Worm (Caenorhabditis elegans) whole organism, L1 larva: ENCODE data around the gene str-57.

Experiments
- C04F5.9 ChIP-seq: sonication (generic microtip); optimal IDR thresholded peaks from 2 replicates; lab custom pipeline; 2016; ENCODE audit warnings: missing genetic modification characterization, missing compliant biosample characterization
- Y116A8C.19 ChIP-seq: sonication (generic microtip); optimal IDR thresholded peaks from 2 replicates; lab custom pipeline; 2016; ENCODE audit warnings: missing compliant biosample characterization, missing genetic modification characterization, borderline replicate concordance
- aha-1 ChIP-seq: fragments of 150-350 bp; optimal IDR thresholded peaks from 2 replicates; lab custom pipeline; 2014; ENCODE audit warnings: missing biosample characterization, missing genetic modification characterization
- alr-1 ChIP-seq: fragments of 200-800 bp; sonication (Bioruptor generic); optimal IDR thresholded peaks from 2 replicates; lab custom pipeline; 2018; ENCODE audit warnings: borderline replicate concordance, mild to moderate bottlenecking, missing genetic modification characterization, missing compliant biosample characterization
- blmp-1 ChIP-seq: fragments of 150-350 bp; optimal IDR thresholded peaks from 2 replicates; lab custom pipeline; 2014; ENCODE audit warnings: missing biosample characterization, missing genetic modification characterization
- ceh-82 ChIP-seq, 3 experiments: fragments of 150-350 bp in 1 of 3; sonication (generic microtip) in 2 of 3; optimal IDR thresholded peaks; 2 replicates each; lab custom pipeline; 2014 to 2017; ENCODE audit warnings: missing biosample characterization in 3 of 3, missing genetic modification characterization in 3 of 3
- ceh-88 ChIP-seq: fragments of 200-800 bp; sonication (Bioruptor generic); IDR thresholded peaks from 2 replicates; pipeline ENCODE4 v1.3.6; 2022; ENCODE audit warnings: missing genetic modification characterization, missing compliant biosample characterization
- ceh-90 ChIP-seq: sonication (generic microtip); optimal IDR thresholded peaks from 2 replicates; lab custom pipeline; 2016; ENCODE audit warnings: missing genetic modification characterization, missing compliant biosample characterization
- ces-1 ChIP-seq: fragments of 150-350 bp; optimal IDR thresholded peaks from 2 replicates; lab custom pipeline; 2014; ENCODE audit warnings: missing biosample characterization, missing genetic modification reagents, missing genetic modification characterization
- efl-1 ChIP-seq, 4 experiments: fragments of 150-350 bp; optimal IDR thresholded peaks in 3 of 4; peaks in 1 of 4; 1 replicate in 1 of 4; 2 replicates in 3 of 4; lab custom pipeline; 2014; ENCODE audit warnings: missing biosample characterization in 2 of 4, missing genetic modification characterization in 2 of 4, missing genetic modification reagents in 2 of 4
- egl-13 ChIP-seq: sonication (generic microtip); optimal IDR thresholded peaks from 2 replicates; lab custom pipeline; 2016; ENCODE audit warnings: missing genotype, missing genetic modification reagents, missing genetic modification characterization, missing compliant biosample characterization
- ets-5 ChIP-seq: fragments of 200-800 bp; sonication (Bioruptor generic); IDR thresholded peaks from 2 replicates; pipeline ENCODE4 v1.3.6; 2022; ENCODE audit warnings: missing genetic modification characterization, missing compliant biosample characterization
- fkh-10 ChIP-seq: sonication (generic microtip); optimal IDR thresholded peaks from 2 replicates; lab custom pipeline; 2017; ENCODE audit warnings: missing biosample characterization, missing genetic modification reagents, missing genetic modification characterization
- fkh-4 ChIP-seq: sonication (generic microtip); optimal IDR thresholded peaks from 2 replicates; lab custom pipeline; 2016; ENCODE audit warnings: missing compliant biosample characterization, missing genetic modification characterization, borderline replicate concordance
- fos-1 ChIP-seq: fragments of 150-350 bp; optimal IDR thresholded peaks from 2 replicates; lab custom pipeline; 2014; ENCODE audit warnings: missing biosample characterization, missing genetic modification characterization
- grh-1 ChIP-seq: fragments of 200-800 bp; sonication (Bioruptor generic); IDR thresholded peaks from 2 replicates; pipeline ENCODE4 v1.3.6; 2022; ENCODE audit warnings: missing genetic modification reagents, missing genetic modification characterization, missing compliant biosample characterization
- hlh-17 ChIP-seq: fragments of 200-800 bp; sonication (Bioruptor generic); optimal IDR thresholded peaks from 2 replicates; lab custom pipeline; 2018; ENCODE audit warnings: missing genetic modification characterization, mild to moderate bottlenecking, missing compliant biosample characterization, moderate library complexity, borderline replicate concordance
- hpl-2 ChIP-seq: fragments of 150-350 bp; optimal IDR thresholded peaks from 2 replicates; lab custom pipeline; 2014; ENCODE audit warnings: missing biosample characterization, missing genetic modification reagents, missing genetic modification characterization
- lin-15B ChIP-seq: fragments of 150-350 bp; sonication (generic microtip); optimal IDR thresholded peaks from 3 replicates; lab custom pipeline; 2014; ENCODE audit warnings: missing biosample characterization, missing genetic modification characterization
- lin-35 ChIP-seq, 2 experiments: fragments of 150-350 bp; optimal IDR thresholded peaks; 2 replicates each; lab custom pipeline; 2014; ENCODE audit warnings: missing biosample characterization in 2 of 2, missing genetic modification characterization in 2 of 2, missing genetic modification reagents in 2 of 2
- lin-39 ChIP-seq: fragments of 150-350 bp; optimal IDR thresholded peaks from 2 replicates; lab custom pipeline; 2014; ENCODE audit warnings: missing biosample characterization, missing genetic modification reagents, missing genetic modification characterization
- lsy-2 ChIP-seq, 2 experiments: fragments of 150-350 bp; optimal IDR thresholded peaks; 2 replicates each; lab custom pipeline; 2014; ENCODE audit warnings: missing biosample characterization in 2 of 2, missing genetic modification characterization in 2 of 2
- mab-9 ChIP-seq: fragments of 200-800 bp; sonication (Bioruptor generic); IDR thresholded peaks from 2 replicates; pipeline ENCODE4 v1.3.6; 2022; ENCODE audit warnings: missing genetic modification reagents, missing genetic modification characterization, missing compliant biosample characterization
- mef-2 ChIP-seq: fragments of 150-350 bp; optimal IDR thresholded peaks from 2 replicates; lab custom pipeline; 2014; ENCODE audit warnings: missing biosample characterization, missing genetic modification characterization
- nhr-11 ChIP-seq: fragments of 150-350 bp; optimal IDR thresholded peaks from 2 replicates; lab custom pipeline; 2014; ENCODE audit warnings: missing biosample characterization, missing genetic modification characterization
- nhr-12 ChIP-seq: sonication (generic microtip); optimal IDR thresholded peaks from 2 replicates; lab custom pipeline; 2017; ENCODE audit warnings: missing biosample characterization, missing genetic modification characterization
- nhr-237 ChIP-seq: fragments of 150-350 bp; optimal IDR thresholded peaks from 2 replicates; lab custom pipeline; 2014; ENCODE audit warnings: missing biosample characterization, missing genetic modification characterization
- nhr-28 ChIP-seq: fragments of 150-350 bp; optimal IDR thresholded peaks from 2 replicates; lab custom pipeline; 2014; ENCODE audit warnings: missing biosample characterization, missing genetic modification characterization
- nhr-77 ChIP-seq: fragments of 150-350 bp; optimal IDR thresholded peaks from 2 replicates; lab custom pipeline; 2014; ENCODE audit warnings: missing biosample characterization, missing genetic modification characterization
- nhr-85 ChIP-seq: sonication (generic microtip); peaks from one replicate; lab custom pipeline; 2016; ENCODE audit warnings: missing genetic modification characterization, inconsistent platforms, missing compliant biosample characterization
- pag-3 ChIP-seq: sonication (generic microtip); optimal IDR thresholded peaks from 2 replicates; lab custom pipeline; 2017; ENCODE audit warnings: missing genetic modification characterization, mild to moderate bottlenecking, missing compliant biosample characterization, antibody characterized with exemption, borderline replicate concordance; ENCODE audit not compliant: insufficient read depth
- pqm-1 ChIP-seq: sonication (generic microtip); optimal IDR thresholded peaks from 3 replicates; lab custom pipeline; 2017; ENCODE audit warnings: missing biosample characterization, missing genetic modification characterization
- skn-1 ChIP-seq: fragments of 150-350 bp; optimal IDR thresholded peaks from 2 replicates; lab custom pipeline; 2014; ENCODE audit warnings: missing biosample characterization, missing genetic modification characterization
- tbx-2 ChIP-seq: sonication (generic microtip); optimal IDR thresholded peaks from 2 replicates; lab custom pipeline; 2016; ENCODE audit warnings: missing genetic modification characterization, missing compliant biosample characterization
- unc-130 ChIP-seq: fragments of 150-350 bp; optimal IDR thresholded peaks from 2 replicates; lab custom pipeline; 2017; ENCODE audit warnings: missing biosample characterization, missing genetic modification characterization, inconsistent platforms
- unc-30 ChIP-seq: sonication (generic microtip); optimal IDR thresholded peaks from 2 replicates; lab custom pipeline; 2017; ENCODE audit warnings: missing biosample characterization, missing genetic modification characterization
- unc-86 ChIP-seq: sonication (generic microtip); optimal IDR thresholded peaks from 2 replicates; lab custom pipeline; 2016; ENCODE audit warnings: missing genetic modification characterization, missing compliant biosample characterization
- unc-98 ChIP-seq: fragments of 200-800 bp; sonication (Bioruptor generic); IDR thresholded peaks from 2 replicates; pipeline ENCODE4 v1.3.6; 2022; ENCODE audit warnings: missing genetic modification characterization, missing compliant biosample characterization
- vab-15 ChIP-seq: sonication (generic microtip); optimal IDR thresholded peaks from 2 replicates; lab custom pipeline; 2017; ENCODE audit warnings: missing genotype, mild to moderate bottlenecking, missing genetic modification characterization, missing compliant biosample characterization
- xbp-1 ChIP-seq: sonication (generic microtip); optimal IDR thresholded peaks from 2 replicates; lab custom pipeline; 2016; ENCODE audit warnings: missing genetic modification characterization, missing compliant biosample characterization
- zag-1 ChIP-seq: fragments of 150-350 bp; optimal IDR thresholded peaks from 2 replicates; lab custom pipeline; 2014; ENCODE audit warnings: missing biosample characterization, missing genetic modification characterization

The str-57 gene

DNA sequence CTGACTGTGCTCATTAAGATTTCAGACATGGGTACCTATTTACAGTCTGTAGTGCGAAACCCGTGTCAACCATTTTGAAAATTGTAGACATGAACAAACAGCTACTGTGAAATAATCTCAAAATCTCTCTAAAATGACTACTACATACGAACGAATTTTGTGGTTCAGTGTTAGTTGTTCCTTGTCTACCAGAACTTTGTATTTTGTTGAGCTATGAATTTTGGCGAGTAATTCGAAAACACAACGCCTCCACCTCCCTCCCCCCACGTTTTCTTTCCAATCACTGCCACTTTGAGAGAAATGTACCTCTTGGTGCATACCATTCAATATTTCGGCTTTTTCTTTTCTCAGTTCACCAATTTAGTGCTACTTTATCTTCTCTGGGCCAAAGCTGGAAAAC, 22.2 kb downstream of the str-57 start, which contains the start of gene T06C12.11:
T06C12.11 (plus strand) TSS at position 301 of the 400 bp plus-strand sequence.
- TF ChIP-seq unc-98 (GFP tag; lab: Robert Waterston, UW) (no peak), C04F5.9 (tag; lab: Kevin White, UChicago) (no peak), nhr-237 (tag; lab: Kevin White, UChicago) (no peak), nhr-28 (no peak), egl-13 (no peak), ceh-90 (tag; lab: Kevin White, UChicago) (no peak), ets-5 (GFP tag; lab: Robert Waterston, UW) (no peak), unc-86 (tag; lab: Kevin White, UChicago) (no peak), lin-15B (tag; lab: Kevin White, UChicago) (no peak), unc-130 (tag; lab: Kevin White, UChicago) (no peak), efl-1 (optimal IDR thresholded peaks at IDR 0.05; lab: Kevin White, UChicago) (no peak), efl-1 (GFP tag; optimal IDR thresholded peaks at IDR 0.05 in 1 of 2; lab: Kevin White, UChicago) (no peak), ceh-88 (GFP tag; lab: Robert Waterston, UW) (no peak), nhr-77 (tag; lab: Kevin White, UChicago) (no peak), tbx-2 (no peak), zag-1 (tag; lab: Kevin White, UChicago) (no peak), vab-15 (no peak), fkh-10 (GFP tag; lab: Kevin White, UChicago) (no peak), lsy-2 (tag; optimal IDR thresholded peaks at IDR 0.05; lab: Kevin White, UChicago) (no peak), grh-1 (GFP tag; lab: Robert Waterston, UW) (no peak), pag-3 (tag; lab: Kevin White, UChicago) (no peak)

DNA sequence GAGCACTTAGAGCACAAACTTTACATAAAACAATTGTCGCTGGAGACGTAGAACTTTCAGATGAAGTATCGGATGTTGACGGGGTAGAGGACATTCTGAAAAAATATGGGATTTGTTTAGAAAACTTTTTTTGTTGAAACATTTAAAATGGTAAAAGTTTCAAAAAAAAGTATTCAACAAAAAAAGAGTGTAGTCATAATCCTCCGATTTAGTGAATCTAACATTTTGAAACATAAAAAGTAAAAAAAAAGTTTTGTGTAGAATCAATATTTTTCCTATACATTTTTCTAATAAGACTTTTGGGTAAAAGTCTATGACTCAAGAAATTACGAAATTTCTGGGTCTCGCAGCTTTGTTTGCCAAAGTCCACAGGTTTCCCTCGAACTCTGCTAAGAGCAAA, 26.2 kb downstream of the str-57 start, which contains the start of gene nhr-213:
nhr-213 (minus strand) TSS at position 101 of the 400 bp plus-strand sequence.
- TF ChIP-seq ceh-90 (tag; lab: Kevin White, UChicago) (no peak), xbp-1 (tag; lab: Kevin White, UChicago) (no peak)

DNA sequence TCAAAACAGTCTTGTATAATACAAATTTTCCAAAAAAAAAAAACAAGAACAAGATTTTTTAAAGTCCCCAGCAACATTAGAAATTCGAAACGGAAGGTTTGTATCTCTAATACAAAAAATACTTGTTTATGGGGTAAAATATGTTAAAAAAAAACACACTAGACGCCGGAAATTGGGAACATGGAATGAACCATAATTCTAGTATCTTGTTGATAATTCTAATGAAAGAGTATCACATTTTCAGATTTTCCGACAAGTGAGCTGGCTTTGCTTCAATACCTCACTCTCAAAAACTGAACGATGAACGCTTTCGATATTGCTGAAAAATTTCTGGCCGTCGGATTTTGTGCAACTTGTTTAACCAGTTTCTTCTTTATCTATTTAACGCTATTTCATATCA, 27.2 kb downstream of the str-57 start, which contains the start of gene str-60:
str-60 (plus strand) TSS at position 301 of the 400 bp plus-strand sequence.
- TF ChIP-seq nhr-11 (no peak), pqm-1 (tag; lab: Kevin White, UChicago) (no peak), nhr-85 (tag; lab: Kevin White, UChicago) (no peak), hpl-2 (GFP tag; lab: Kevin White, UChicago) (no peak), fkh-4 (tag; lab: Kevin White, UChicago) (no peak), nhr-12 (tag; lab: Kevin White, UChicago) (no peak), nhr-28 (no peak), Y116A8C.19 (tag; lab: Kevin White, UChicago) (no peak), nhr-77 (tag; lab: Kevin White, UChicago) (no peak), unc-30 (tag; lab: Kevin White, UChicago) (no peak), mab-9 (GFP tag; lab: Robert Waterston, UW) (no peak), ceh-90 (tag; lab: Kevin White, UChicago) (no peak), vab-15 (no peak), ceh-82 (tag; optimal IDR thresholded peaks at IDR 0.05; lab: Kevin White, UChicago) (no peak), ceh-88 (GFP tag; lab: Robert Waterston, UW) (no peak), ces-1 (GFP tag; lab: Kevin White, UChicago) (no peak), grh-1 (GFP tag; lab: Robert Waterston, UW) (no peak), fos-1 (no peak), xbp-1 (tag; lab: Kevin White, UChicago) (no peak), unc-98 (GFP tag; lab: Robert Waterston, UW) (no peak)

DNA sequence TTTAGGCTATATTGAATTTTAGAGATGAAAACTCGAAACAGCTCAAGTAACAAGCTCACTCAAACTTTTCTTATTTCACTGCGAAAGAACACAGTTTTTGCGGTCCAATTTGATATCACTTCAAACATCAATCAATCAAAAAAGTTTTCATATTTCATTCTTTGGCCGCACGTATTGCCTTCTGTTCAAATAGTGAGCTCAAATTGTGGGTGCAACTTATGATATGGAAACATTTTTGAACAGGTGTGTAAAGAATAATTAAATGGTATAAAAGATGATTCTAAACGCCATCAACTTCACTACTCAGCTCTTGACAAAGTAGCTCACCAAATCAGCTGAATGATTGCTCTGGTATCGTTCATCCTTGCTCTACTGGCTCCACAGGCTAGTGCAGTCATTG, 29.2 kb downstream of the str-57 start, which contains the start of gene T06C12.14:
T06C12.14 (plus strand) TSS at position 301 of the 400 bp plus-strand sequence.
- no peak for TF ChIP-seq alr-1 (tag; lab: Kevin White, UChicago)
- no peak for TF ChIP-seq ceh-88 (GFP tag; lab: Robert Waterston, UW)
- TF ChIP-seq hlh-17: no peak
- no peak for TF ChIP-seq pag-3 (tag; lab: Kevin White, UChicago)
- TF ChIP-seq blmp-1 (tag; lab: Kevin White, UChicago): no peak
- TF ChIP-seq aha-1 (tag; lab: Kevin White, UChicago): no peak
- TF ChIP-seq fkh-10 (GFP tag; lab: Kevin White, UChicago): no peak
- TF ChIP-seq mef-2: no peak
- no peak for TF ChIP-seq lin-39 (tag; lab: Kevin White, UChicago)
- TF ChIP-seq skn-1 (tag; lab: Kevin White, UChicago): no peak
- no peak for TF ChIP-seq pqm-1 (tag; lab: Kevin White, UChicago)
- TF ChIP-seq unc-98 (GFP tag; lab: Robert Waterston, UW): no peak
- TF ChIP-seq lin-35 (GFP tag; optimal IDR thresholded peaks at IDR 0.05; lab: Kevin White, UChicago): no peak
- TF ChIP-seq unc-130 (tag; lab: Kevin White, UChicago): no peak
- no peak for TF ChIP-seq unc-86 (tag; lab: Kevin White, UChicago)
- no peak for TF ChIP-seq unc-30 (tag; lab: Kevin White, UChicago)
